Fruit fly (Drosophila melanogaster): ENCODE measurements around the gene CheA84a.

Gene CheA84a

dm6 chr3R:8176058-8176673 lies 28.5 kb downstream of the CheA84a start (continued):
- TF ChIP-seq Nf-YB (GFP tag; optimal IDR thresholded peaks at IDR 0.05) (peak; percentile 66), CG10209 (GFP tag; optimal IDR thresholded peaks at IDR 0.05) (no peak), schlank (tag; optimal IDR thresholded peaks at IDR 0.05) (no peak), CG2129 (GFP tag; IDR thresholded peaks at IDR 0.05; ENCODE audit: partially characterized antibody) (no peak), fd3F (GFP tag; optimal IDR thresholded peaks at IDR 0.05) (no peak), Ptx1 (GFP tag; IDR thresholded peaks at IDR 0.05) (peak; percentile 31; the same call in 1 of the 2 replicates), CoRest (tag; optimal IDR thresholded peaks at IDR 0.05) (peak; percentile 17), CG7357 (GFP tag; IDR thresholded peaks at IDR 0.05) (no peak), NFAT (GFP tag; IDR thresholded peaks at IDR 0.05) (no peak), ftz-f1 (GFP tag; optimal IDR thresholded peaks at IDR 0.05) (no peak), psq (GFP tag; optimal IDR thresholded peaks at IDR 0.05) (no peak), CG10431 (GFP tag; optimal IDR thresholded peaks at IDR 0.05) (no peak), Med (GFP tag) (peak; percentile 69), Spps (tag; optimal IDR thresholded peaks at IDR 0.05) (no peak), CG10321 (GFP tag; IDR thresholded peaks at IDR 0.05) (peak; percentile 84), dmrt99B (tag; optimal IDR thresholded peaks at IDR 0.05) (peak; percentile 7), CG11504 (tag; optimal IDR thresholded peaks at IDR 0.05) (peak; percentile 37), CG30431 (GFP tag; optimal IDR thresholded peaks at IDR 0.05) (no peak)

DNA sequence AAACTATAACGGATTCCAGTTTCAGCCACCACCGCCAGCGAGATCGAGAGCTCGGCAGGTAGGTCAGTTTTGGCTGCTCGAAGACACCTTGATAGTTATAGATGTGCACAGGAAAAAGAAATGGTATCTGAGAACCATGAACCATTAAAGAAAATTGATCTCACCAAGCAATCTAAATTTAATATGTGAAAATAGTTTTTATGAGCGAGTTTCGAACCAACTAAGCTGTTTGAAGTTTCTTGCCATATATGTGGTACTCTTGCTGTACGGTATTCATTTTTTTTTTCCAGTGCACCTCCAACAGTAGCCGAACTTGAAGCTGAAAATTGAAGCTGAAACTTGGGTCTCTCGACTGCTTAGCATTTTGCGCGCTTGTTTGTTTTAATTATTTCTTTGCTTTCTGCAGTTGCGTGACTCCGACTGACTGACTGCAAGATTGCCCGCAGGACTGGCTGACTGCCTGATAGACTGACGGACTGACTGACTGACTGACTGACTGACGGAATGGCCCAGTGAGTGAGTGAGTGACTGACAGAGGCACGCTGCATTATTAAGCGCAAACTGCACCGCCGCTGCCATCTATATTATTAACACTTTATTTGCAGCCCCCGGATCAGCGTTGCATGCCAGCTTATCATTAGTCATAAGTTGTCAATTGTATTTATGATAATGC lies 33.0 kb downstream of the CheA84a start:
- TF ChIP-seq CG30020 (tag; optimal IDR thresholded peaks at IDR 0.05), result no peak
- TF ChIP-seq Hr78 (GFP tag; optimal IDR thresholded peaks at IDR 0.05), result no peak
- no peak for TF ChIP-seq fd3F (GFP tag; optimal IDR thresholded peaks at IDR 0.05)
- no peak for TF ChIP-seq CG9609 (GFP tag; optimal IDR thresholded peaks at IDR 0.05)
- TF ChIP-seq klu (GFP tag; IDR thresholded peaks at IDR 0.05), result no peak
- TF ChIP-seq CG12391 (tag; optimal IDR thresholded peaks at IDR 0.05), result peak; percentile 68
- TF ChIP-seq Hey (tag; optimal IDR thresholded peaks at IDR 0.05), result no peak
- TF ChIP-seq CG9215 (GFP tag; IDR thresholded peaks at IDR 0.05), result no peak
- TF ChIP-seq corto (GFP tag; optimal IDR thresholded peaks at IDR 0.05), result no peak
- peak; percentile 50 for TF ChIP-seq CG30403 (GFP tag; optimal IDR thresholded peaks at IDR 0.05)
- no peak for TF ChIP-seq p53 (GFP tag; optimal IDR thresholded peaks at IDR 0.05)
- no peak for TF ChIP-seq Eip74EF (GFP tag; optimal IDR thresholded peaks at IDR 0.05)
- no peak for TF ChIP-seq sug (tag; optimal IDR thresholded peaks at IDR 0.05)
- peak; percentile 5 for TF ChIP-seq bab2 (GFP tag; optimal IDR thresholded peaks at IDR 0.05)
- no peak for TF ChIP-seq CG32532 (GFP tag; IDR thresholded peaks at IDR 0.05)
- TF ChIP-seq CG12155 (GFP tag; optimal IDR thresholded peaks at IDR 0.05), result no peak
- TF ChIP-seq gcm (GFP tag; optimal IDR thresholded peaks at IDR 0.05), result no peak
- TF ChIP-seq CG1792 (GFP tag; optimal IDR thresholded peaks at IDR 0.05), result no peak
- TF ChIP-seq Dbx (GFP tag; IDR thresholded peaks at IDR 0.05), result no peak
- no peak for TF ChIP-seq gt (GFP tag; IDR thresholded peaks at IDR 0.05)
- TF ChIP-seq CG33213 (GFP tag; optimal IDR thresholded peaks at IDR 0.05), result no peak
- TF ChIP-seq CG5953 (GFP tag; IDR thresholded peaks at IDR 0.05), result no peak
- no peak for TF ChIP-seq al (GFP tag; IDR thresholded peaks at IDR 0.05)
- TF ChIP-seq CG7357 (GFP tag; IDR thresholded peaks at IDR 0.05), result no peak
- no peak; the same call in 1 of the 2 replicates for TF ChIP-seq onecut (GFP tag; IDR thresholded peaks at IDR 0.05)
- no peak for TF ChIP-seq Bdp1 (GFP tag; optimal IDR thresholded peaks at IDR 0.05)
- TF ChIP-seq CG3163 (GFP tag; optimal IDR thresholded peaks at IDR 0.05), result peak; percentile 15
- peak; percentile 37 for TF ChIP-seq CG33557 (GFP tag; optimal IDR thresholded peaks at IDR 0.05)
- TF ChIP-seq prd (optimal IDR thresholded peaks at IDR 0.05), result no peak
- TF ChIP-seq prd (GFP tag; IDR thresholded peaks at IDR 0.05), result peak; percentile 67; the same call in 2 of the 3 replicates
- no peak for TF ChIP-seq CG9817 (tag; optimal IDR thresholded peaks at IDR 0.05)
- TF ChIP-seq CG12299 (tag; optimal IDR thresholded peaks at IDR 0.05), result no peak
- no peak for TF ChIP-seq NFAT (GFP tag; IDR thresholded peaks at IDR 0.05)
- no peak for TF ChIP-seq Taf1 (GFP tag; IDR thresholded peaks at IDR 0.05)
